Fruit fly (Drosophila melanogaster): ENCODE measurements around the gene CG31706.

The CG31706 gene

DNA sequence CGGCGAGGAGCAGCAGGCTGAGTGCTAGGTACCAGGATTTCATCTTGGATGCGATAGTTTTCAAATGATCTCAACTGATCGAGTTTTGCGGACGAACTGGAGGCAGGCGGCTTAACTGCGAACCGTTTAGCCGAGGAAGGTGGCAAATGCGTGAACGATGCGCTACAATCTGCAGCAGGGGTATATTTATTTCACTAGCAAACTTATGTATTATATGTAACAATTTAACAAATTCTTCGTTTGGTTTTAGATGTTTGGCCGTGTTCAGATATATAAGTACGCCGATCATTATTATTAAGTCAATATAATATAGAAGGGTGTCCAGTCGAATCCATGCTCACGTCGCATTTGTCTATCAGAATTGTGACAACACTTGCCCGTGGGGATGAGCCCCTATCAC lies at the start of gene CG31706:
Gene CG31706, minus strand, starts transcription at position 101 of the 400 bp plus-strand sequence.
- TF ChIP-seq fru (GFP tag; optimal IDR thresholded peaks at IDR 0.05), result no peak
- no peak for TF ChIP-seq dsf (GFP tag; optimal IDR thresholded peaks at IDR 0.05; ENCODE audit: borderline replicate concordance)
- no peak for TF ChIP-seq dmrt93B (GFP tag; optimal IDR thresholded peaks at IDR 0.05)
- no peak for TF ChIP-seq CrebA (GFP tag; optimal IDR thresholded peaks at IDR 0.05; ENCODE audit: borderline replicate concordance)
- no peak for TF ChIP-seq woc (GFP tag; optimal IDR thresholded peaks at IDR 0.05)
- TF ChIP-seq tai (GFP tag; optimal IDR thresholded peaks at IDR 0.05), result no peak
- TF ChIP-seq Hr83 (GFP tag; optimal IDR thresholded peaks at IDR 0.05; ENCODE audit: poor library complexity, severe bottlenecking), result no peak
- TF ChIP-seq Hr78 (GFP tag; optimal IDR thresholded peaks at IDR 0.05), result no peak
- TF ChIP-seq CG32264 (GFP tag; optimal IDR thresholded peaks at IDR 0.05), result no peak
- TF ChIP-seq sage (GFP tag; optimal IDR thresholded peaks at IDR 0.05), result no peak
- TF ChIP-seq Jra (GFP tag; optimal IDR thresholded peaks at IDR 0.05), result no peak
- TF ChIP-seq pan (optimal IDR thresholded peaks at IDR 0.05), result no peak
- no peak for TF ChIP-seq HLH106 (tag; optimal IDR thresholded peaks at IDR 0.05)

DNA sequence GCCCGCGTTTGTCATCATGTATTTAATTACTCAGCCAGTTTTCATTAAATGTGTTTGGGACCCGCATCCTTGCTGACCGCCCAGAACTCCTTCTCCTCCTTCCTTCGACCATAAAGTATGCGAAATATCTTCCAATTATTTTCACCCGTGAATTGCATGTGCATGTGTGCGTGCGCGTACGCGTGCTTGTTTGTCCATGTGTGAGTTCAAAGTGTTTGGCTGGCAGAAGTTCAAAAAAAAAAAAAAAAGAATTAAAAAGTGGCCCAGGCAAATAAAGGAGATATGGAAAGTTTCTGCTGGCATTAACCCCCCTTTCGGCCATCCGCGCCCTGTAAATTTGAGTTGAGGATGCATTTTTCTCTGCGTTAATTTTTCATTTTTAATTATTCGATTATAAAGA lies 23.0 kb upstream of the CG31706 start:
- no peak for TF ChIP-seq ey (GFP tag; optimal IDR thresholded peaks at IDR 0.05)
- TF ChIP-seq CrebA (GFP tag; optimal IDR thresholded peaks at IDR 0.05; ENCODE audit: borderline replicate concordance), result no peak
- TF ChIP-seq tai (GFP tag; optimal IDR thresholded peaks at IDR 0.05), result no peak
- TF ChIP-seq HLH106 (tag; optimal IDR thresholded peaks at IDR 0.05), result no peak
- TF ChIP-seq Hr78 (GFP tag; optimal IDR thresholded peaks at IDR 0.05), result no peak
- TF ChIP-seq h (GFP tag; optimal IDR thresholded peaks at IDR 0.05), result no peak
- TF ChIP-seq Dfd (GFP tag; optimal IDR thresholded peaks at IDR 0.05), result no peak

dm6 chr2L:11535845-11536244 lies 5.0 kb upstream of the CG31706 start, which contains the start of gene CG43438:
Gene CG43438 (plus strand): TSS chr2L:11536145.
- no peak for TF ChIP-seq jim (GFP tag; optimal IDR thresholded peaks at IDR 0.05)
- TF ChIP-seq dl (GFP tag; optimal IDR thresholded peaks at IDR 0.05; ENCODE audit: insufficient read depth in 1 of 2, partially characterized antibody in 2 of 2), result no peak
- TF ChIP-seq br (GFP tag; optimal IDR thresholded peaks at IDR 0.05), result no peak
- TF ChIP-seq Vsx2 (GFP tag; optimal IDR thresholded peaks at IDR 0.05; ENCODE audit: partially characterized antibody), result no peak
- no peak for TF ChIP-seq Sp1 (GFP tag; optimal IDR thresholded peaks at IDR 0.05)
- TF ChIP-seq Hnf4 (GFP tag; optimal IDR thresholded peaks at IDR 0.05), result no peak
- no peak for TF ChIP-seq Hr83 (GFP tag; optimal IDR thresholded peaks at IDR 0.05; ENCODE audit: poor library complexity, severe bottlenecking)
- TF ChIP-seq Dif (GFP tag; optimal IDR thresholded peaks at IDR 0.05; ENCODE audit: partially characterized antibody), result no peak
- no peak for TF ChIP-seq usp (GFP tag; optimal IDR thresholded peaks at IDR 0.05)
- TF ChIP-seq h (GFP tag; optimal IDR thresholded peaks at IDR 0.05), result no peak
- no peak for TF ChIP-seq tai (GFP tag; optimal IDR thresholded peaks at IDR 0.05)
- no peak for TF ChIP-seq Hr78 (GFP tag; optimal IDR thresholded peaks at IDR 0.05)
- no peak for TF ChIP-seq Jra (GFP tag; optimal IDR thresholded peaks at IDR 0.05)

dm6 chr2L:11531520-11531919 lies 668 bp upstream of the CG31706 start, which contains the start of gene CG34162:
Gene CG34162 (plus strand): TSS chr2L:11531820.
- TF ChIP-seq CrebA (GFP tag; optimal IDR thresholded peaks at IDR 0.05; ENCODE audit: borderline replicate concordance) (no peak), dmrt93B (GFP tag; optimal IDR thresholded peaks at IDR 0.05) (no peak), dsf (GFP tag; optimal IDR thresholded peaks at IDR 0.05; ENCODE audit: borderline replicate concordance) (no peak), Vsx2 (GFP tag; optimal IDR thresholded peaks at IDR 0.05; ENCODE audit: partially characterized antibody) (no peak), dl (GFP tag; optimal IDR thresholded peaks at IDR 0.05; ENCODE audit: insufficient read depth in 1 of 2, partially characterized antibody in 2 of 2) (no peak), Myc (optimal IDR thresholded peaks at IDR 0.05) (no peak), rgr (GFP tag; optimal IDR thresholded peaks at IDR 0.05) (no peak), Sp1 (GFP tag; optimal IDR thresholded peaks at IDR 0.05) (no peak), lola (GFP tag; optimal IDR thresholded peaks at IDR 0.05) (no peak), psq (GFP tag; optimal IDR thresholded peaks at IDR 0.05) (no peak), OdsH (GFP tag; optimal IDR thresholded peaks at IDR 0.05) (no peak), HLH106 (tag; optimal IDR thresholded peaks at IDR 0.05) (no peak), woc (GFP tag; optimal IDR thresholded peaks at IDR 0.05) (no peak), ey (GFP tag; optimal IDR thresholded peaks at IDR 0.05) (no peak)

dm6 chr2L:11528129-11528589 lies 2.7 kb downstream of the CG31706 start, which contains the start of gene CG31705:
Gene CG31705 (minus strand): TSS chr2L:11528205.
- TF ChIP-seq brk (GFP tag; optimal IDR thresholded peaks at IDR 0.05), result no peak
- peak; percentile 51 for TF ChIP-seq Dfd (GFP tag; optimal IDR thresholded peaks at IDR 0.05)
- TF ChIP-seq psq (GFP tag; optimal IDR thresholded peaks at IDR 0.05), result peak; percentile 60
- TF ChIP-seq N (GFP tag; optimal IDR thresholded peaks at IDR 0.05), result no peak
- no peak for TF ChIP-seq ey (GFP tag; optimal IDR thresholded peaks at IDR 0.05)
- TF ChIP-seq jim (GFP tag; optimal IDR thresholded peaks at IDR 0.05), result no peak
- TF ChIP-seq usp (GFP tag; optimal IDR thresholded peaks at IDR 0.05), result no peak
- TF ChIP-seq Sp1 (GFP tag; optimal IDR thresholded peaks at IDR 0.05), result peak; percentile 70
- TF ChIP-seq Dif (GFP tag; optimal IDR thresholded peaks at IDR 0.05; ENCODE audit: partially characterized antibody), result peak; percentile 23
- TF ChIP-seq br (GFP tag; optimal IDR thresholded peaks at IDR 0.05), result peak; percentile 4
- no peak for TF ChIP-seq CG9705 (GFP tag; optimal IDR thresholded peaks at IDR 0.05)
- TF ChIP-seq Hr83 (GFP tag; optimal IDR thresholded peaks at IDR 0.05; ENCODE audit: poor library complexity, severe bottlenecking), result no peak
- no peak for TF ChIP-seq tai (GFP tag; optimal IDR thresholded peaks at IDR 0.05)
- TF ChIP-seq h (GFP tag; optimal IDR thresholded peaks at IDR 0.05), result peak; percentile 12
- no peak for TF ChIP-seq woc (GFP tag; optimal IDR thresholded peaks at IDR 0.05)
- TF ChIP-seq dl (GFP tag; optimal IDR thresholded peaks at IDR 0.05; ENCODE audit: insufficient read depth in 1 of 2, partially characterized antibody in 2 of 2), result no peak
- TF ChIP-seq Rel (GFP tag; optimal IDR thresholded peaks at IDR 0.05), result no peak
- TF ChIP-seq Rel (tag; optimal IDR thresholded peaks at IDR 0.05), result peak; percentile 34
- peak; percentile 51 for TF ChIP-seq rgr (GFP tag; optimal IDR thresholded peaks at IDR 0.05)
- TF ChIP-seq Hr78 (GFP tag; optimal IDR thresholded peaks at IDR 0.05), result no peak
- no peak for TF ChIP-seq pan (optimal IDR thresholded peaks at IDR 0.05)
- TF ChIP-seq dsf (GFP tag; optimal IDR thresholded peaks at IDR 0.05; ENCODE audit: borderline replicate concordance), result no peak
- no peak for TF ChIP-seq Abd-B (GFP tag; optimal IDR thresholded peaks at IDR 0.05)
- TF ChIP-seq Jra (GFP tag; optimal IDR thresholded peaks at IDR 0.05), result no peak
- peak; percentile 13 for TF ChIP-seq fru (GFP tag; optimal IDR thresholded peaks at IDR 0.05)
- TF ChIP-seq sv (GFP tag; optimal IDR thresholded peaks at IDR 0.05), result no peak
- peak; percentile 69 for TF ChIP-seq dmrt93B (GFP tag; optimal IDR thresholded peaks at IDR 0.05)
- TF ChIP-seq HLH106 (tag; optimal IDR thresholded peaks at IDR 0.05), result peak; percentile 64
- TF ChIP-seq CrebA (GFP tag; optimal IDR thresholded peaks at IDR 0.05; ENCODE audit: borderline replicate concordance), result no peak
